ENCODE assay signal across 1 fruit fly cellular context in genomic region chr3R:12345989-12346388, dm6.
TF ChIP-seq lines count a peak whose summit lies in the region.

No protein-coding gene starts in this region.

TF ChIP-seq in whole organism, embryonic, 481 proteins besides CTCF, POLR2A, EP300 and RAD21 (continued from another document):
- TF ChIP-seq emc (GFP tag; optimal IDR thresholded peaks at IDR 0.05; lab: Kevin White, UChicago) (no peak), hbn (GFP tag; IDR thresholded peaks at IDR 0.05; lab: Robert Waterston, UW; ENCODE audit: partially characterized antibody) (no peak), lmd (GFP tag; IDR thresholded peaks at IDR 0.05; lab: Robert Waterston, UW) (no peak), cad (GFP tag; optimal IDR thresholded peaks at IDR 0.05; lab: Kevin White, UChicago) (no peak), CrebB (tag; optimal IDR thresholded peaks at IDR 0.05; lab: Kevin White, UChicago) (no peak), CG14050 (GFP tag; IDR thresholded peaks at IDR 0.05; lab: Robert Waterston, UW) (no peak), CoRest (tag; optimal IDR thresholded peaks at IDR 0.05; lab: Kevin White, UChicago) (peak; percentile 21), gem (tag; optimal IDR thresholded peaks at IDR 0.05; lab: Kevin White, UChicago) (peak; percentile 60), NC2β (GFP tag; optimal IDR thresholded peaks at IDR 0.05; lab: Kevin White, UChicago) (no peak), CG10431 (GFP tag; optimal IDR thresholded peaks at IDR 0.05; lab: Kevin White, UChicago) (no peak), CG6765 (GFP tag; optimal IDR thresholded peaks at IDR 0.05; lab: Kevin White, UChicago) (no peak), sd (tag; optimal IDR thresholded peaks at IDR 0.05; lab: Kevin White, UChicago) (no peak), sc (optimal IDR thresholded peaks at IDR 0.05; lab: Kevin White, UChicago) (no peak), sc (GFP tag; optimal IDR thresholded peaks at IDR 0.05; lab: Kevin White, UChicago) (no peak), CG3847 (GFP tag; IDR thresholded peaks at IDR 0.05; lab: Robert Waterston, UW) (no peak), CG33213 (GFP tag; optimal IDR thresholded peaks at IDR 0.05; lab: Kevin White, UChicago) (no peak), CG3163 (GFP tag; optimal IDR thresholded peaks at IDR 0.05; lab: Kevin White, UChicago) (no peak), jigr1 (GFP tag; IDR thresholded peaks at IDR 0.05; lab: Robert Waterston, UW) (no peak), kah (GFP tag; optimal IDR thresholded peaks at IDR 0.05; lab: Kevin White, UChicago) (no peak), CG33557 (GFP tag; optimal IDR thresholded peaks at IDR 0.05; lab: Kevin White, UChicago) (no peak), rib (GFP tag; IDR thresholded peaks at IDR 0.05; lab: Robert Waterston, UW) (no peak), Ravus (GFP tag; IDR thresholded peaks at IDR 0.05; lab: Robert Waterston, UW) (no peak), CG34376 (GFP tag; optimal IDR thresholded peaks at IDR 0.05; lab: Kevin White, UChicago) (no peak), CG5180 (GFP tag; optimal IDR thresholded peaks at IDR 0.05; lab: Kevin White, UChicago) (no peak), sima (GFP tag; optimal IDR thresholded peaks at IDR 0.05; lab: Kevin White, UChicago) (no peak), Fer2 (tag; optimal IDR thresholded peaks at IDR 0.05; lab: Kevin White, UChicago) (no peak), sqz (GFP tag; optimal IDR thresholded peaks at IDR 0.05; lab: Kevin White, UChicago) (no peak), Ptx1 (GFP tag; IDR thresholded peaks at IDR 0.05; lab: Robert Waterston, UW) (no peak), Drgx (GFP tag; IDR thresholded peaks at IDR 0.05; lab: Robert Waterston, UW) (no peak), ase (GFP tag; IDR thresholded peaks at IDR 0.05; lab: Robert Waterston, UW) (no peak), Doc2 (GFP tag; IDR thresholded peaks at IDR 0.05; lab: Robert Waterston, UW) (no peak), gsb-n (tag; optimal IDR thresholded peaks at IDR 0.05; lab: Kevin White, UChicago) (no peak), CG17802 (tag; optimal IDR thresholded peaks at IDR 0.05; lab: Kevin White, UChicago) (no peak), NC2α (GFP tag; optimal IDR thresholded peaks at IDR 0.05; lab: Kevin White, UChicago) (no peak), disco-r (GFP tag; optimal IDR thresholded peaks at IDR 0.05; lab: Kevin White, UChicago) (no peak), insv (GFP tag; optimal IDR thresholded peaks at IDR 0.05; lab: Kevin White, UChicago) (no peak), CG8290 (GFP tag; optimal IDR thresholded peaks at IDR 0.05; lab: Kevin White, UChicago) (no peak), CG8290 (tag; optimal IDR thresholded peaks at IDR 0.05; lab: Kevin White, UChicago) (no peak), CG15073 (GFP tag; optimal IDR thresholded peaks at IDR 0.05; lab: Kevin White, UChicago) (no peak), lilli (GFP tag; optimal IDR thresholded peaks at IDR 0.05; lab: Kevin White, UChicago) (no peak), Lpt (GFP tag; optimal IDR thresholded peaks at IDR 0.05; lab: Kevin White, UChicago) (no peak), fd3F (GFP tag; optimal IDR thresholded peaks at IDR 0.05; lab: Kevin White, UChicago) (no peak), CG8924 (tag; optimal IDR thresholded peaks at IDR 0.05; lab: Kevin White, UChicago) (peak; percentile 30), CG10267 (tag; optimal IDR thresholded peaks at IDR 0.05; lab: Kevin White, UChicago) (peak; percentile 13), CG31224 (GFP tag; IDR thresholded peaks at IDR 0.05; lab: Robert Waterston, UW) (no peak), chif (GFP tag; optimal IDR thresholded peaks at IDR 0.05; lab: Kevin White, UChicago) (no peak), CG16815 (GFP tag; optimal IDR thresholded peaks at IDR 0.05; lab: Kevin White, UChicago) (no peak), Sox102F (GFP tag; optimal IDR thresholded peaks at IDR 0.05; lab: Kevin White, UChicago) (peak; percentile 37), HLH54F (GFP tag; optimal IDR thresholded peaks at IDR 0.05; lab: Kevin White, UChicago) (no peak), B-H1 (GFP tag; IDR thresholded peaks at IDR 0.05; lab: Robert Waterston, UW) (no peak), CG1233 (GFP tag; optimal IDR thresholded peaks at IDR 0.05; lab: Kevin White, UChicago) (no peak), stc (GFP tag; IDR thresholded peaks at IDR 0.05; lab: Robert Waterston, UW) (no peak), Dip3 (GFP tag; optimal IDR thresholded peaks at IDR 0.05; lab: Kevin White, UChicago) (no peak), CG12104 (GFP tag; optimal IDR thresholded peaks at IDR 0.05; lab: Kevin White, UChicago) (peak; percentile 12), CkIIα-i1 (GFP tag; IDR thresholded peaks at IDR 0.05; lab: Robert Waterston, UW) (no peak), Hr39 (optimal IDR thresholded peaks at IDR 0.05; lab: Kevin White, UChicago) (no peak), seq (GFP tag; IDR thresholded peaks at IDR 0.05; lab: Robert Waterston, UW) (no peak), CG1792 (GFP tag; optimal IDR thresholded peaks at IDR 0.05; lab: Kevin White, UChicago) (no peak), odd (GFP tag; optimal IDR thresholded peaks at IDR 0.05; lab: Kevin White, UChicago) (no peak), CG11695 (GFP tag; IDR thresholded peaks at IDR 0.05; lab: Robert Waterston, UW) (no peak), CG6272 (GFP tag; IDR thresholded peaks at IDR 0.05; lab: Robert Waterston, UW) (no peak), CG18599 (GFP tag; optimal IDR thresholded peaks at IDR 0.05; lab: Kevin White, UChicago) (no peak), Sin3A (optimal IDR thresholded peaks at IDR 0.05; lab: Kevin White, UChicago) (no peak), zfh2 (GFP tag; optimal IDR thresholded peaks at IDR 0.05; lab: Kevin White, UChicago) (no peak), kay (GFP tag; optimal IDR thresholded peaks at IDR 0.05; lab: Kevin White, UChicago) (no peak), D19A (tag; optimal IDR thresholded peaks at IDR 0.05; lab: Kevin White, UChicago) (peak; percentile 11), az2 (GFP tag; optimal IDR thresholded peaks at IDR 0.05; lab: Kevin White, UChicago) (no peak), CG6689 (GFP tag; IDR thresholded peaks at IDR 0.05; lab: Robert Waterston, UW) (peak; percentile 48; the same call in 1 of the 2 replicates), chinmo (GFP tag; IDR thresholded peaks at IDR 0.05; lab: Robert Waterston, UW; ENCODE audit: partially characterized antibody) (no peak), CG17361 (GFP tag; IDR thresholded peaks at IDR 0.05; lab: Robert Waterston, UW) (0 out of 3 replicates have a peak, but pooled peaks have one; percentile 36), Stat92E (GFP tag; optimal IDR thresholded peaks at IDR 0.05; lab: Kevin White, UChicago) (no peak), CG6654 (GFP tag; optimal IDR thresholded peaks at IDR 0.05; lab: Kevin White, UChicago) (no peak), tna (GFP tag; IDR thresholded peaks at IDR 0.05; lab: Robert Waterston, UW; ENCODE audit: partially characterized antibody) (no peak), sug (tag; optimal IDR thresholded peaks at IDR 0.05; lab: Kevin White, UChicago) (no peak), CG10209 (GFP tag; optimal IDR thresholded peaks at IDR 0.05; lab: Kevin White, UChicago) (no peak), CG2712 (tag; optimal IDR thresholded peaks at IDR 0.05; lab: Kevin White, UChicago) (peak; percentile 63)
